Worm (Caenorhabditis elegans) whole organism, young adult: ENCODE measurements around the gene F41G3.21.

Experiments used
- B0261.1 ChIP-seq: sonication (generic microtip); optimal IDR thresholded peaks from 2 replicates; lab custom pipeline; 2016; ENCODE audit warnings: mild to moderate bottlenecking, missing genetic modification characterization, moderate library complexity, missing compliant biosample characterization
- F10E7.11 ChIP-seq: sonication (generic microtip); optimal IDR thresholded peaks from 2 replicates; lab custom pipeline; 2017; ENCODE audit warnings: mild to moderate bottlenecking, missing genetic modification characterization, moderate library complexity, missing compliant biosample characterization
- ceh-79 ChIP-seq: sonication (generic microtip); optimal IDR thresholded peaks from 2 replicates; lab custom pipeline; 2017; ENCODE audit warnings: mild to moderate bottlenecking, missing genetic modification characterization, missing compliant biosample characterization
- ets-4 ChIP-seq: fragments of 200-800 bp; sonication (Bioruptor generic); optimal IDR thresholded peaks from 2 replicates; lab custom pipeline; 2018; ENCODE audit warnings: mild to moderate bottlenecking, missing genetic modification characterization, missing compliant biosample characterization
- mes-4 ChIP-seq: sonication (generic microtip); optimal IDR thresholded peaks from 2 replicates; lab custom pipeline; 2016; ENCODE audit warnings: missing genotype, missing genetic modification characterization, missing compliant biosample characterization
- nfya-1 ChIP-seq: sonication (generic microtip); optimal IDR thresholded peaks from 2 replicates; lab custom pipeline; 2017; ENCODE audit warnings: antibody characterized with exemption, missing compliant biosample characterization, missing genetic modification characterization, borderline replicate concordance; ENCODE audit not compliant: insufficient read depth
- sea-2 ChIP-seq: fragments of 200-800 bp; sonication (Bioruptor generic); IDR thresholded peaks from 2 replicates; pipeline ENCODE4 v1.3.6; 2022; ENCODE audit warnings: missing genetic modification characterization, missing compliant biosample characterization

DNA sequence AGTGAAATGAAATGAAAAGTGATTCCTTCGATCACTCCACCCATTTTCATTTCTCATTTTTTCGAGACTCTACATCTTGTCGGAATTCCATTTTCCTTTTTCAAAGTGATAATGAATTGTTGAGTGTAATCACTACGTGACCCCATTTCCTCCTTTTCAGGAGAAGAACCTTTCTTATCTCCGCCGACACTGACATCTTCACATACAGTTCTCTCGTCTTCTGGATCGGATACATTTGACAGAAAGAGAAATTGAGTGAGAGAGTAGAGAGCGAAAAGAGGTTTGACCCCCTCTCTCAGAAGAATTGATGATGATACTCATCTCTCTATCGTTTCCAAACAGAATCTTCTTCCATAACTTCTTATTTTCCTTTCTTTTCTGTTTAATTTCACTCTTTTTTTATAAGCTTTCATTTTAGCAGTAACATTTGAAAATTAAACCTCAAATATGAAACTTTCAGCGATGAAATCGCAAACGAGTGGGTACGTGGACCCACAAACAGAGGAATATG, 38.9 kb downstream of the F41G3.21 start, which contains the start of gene dpy-2:
- TF ChIP-seq ceh-79 (no peak), nfya-1 (no peak), mes-4 (no peak), F10E7.11 (no peak), ets-4 (GFP tag; lab: Kevin White, UChicago) (no peak), sea-2 (no peak), B0261.1 (tag; lab: Kevin White, UChicago) (no peak)
